Fruit fly (Drosophila melanogaster) whole organism, prepupa: ENCODE results near the gene CG1440.

Experiments used
- Blimp-1 ChIP-seq: fragments of 200-800 bp; sonication (Bioruptor generic); optimal IDR thresholded peaks from 3 replicates; lab custom pipeline; 2017; ENCODE audit warnings: missing biosample characterization, missing genetic modification characterization, mild to moderate bottlenecking, moderate library complexity, missing genetic modification reagents
- CG10631 ChIP-seq: fragments of 200-800 bp; sonication (Bioruptor generic); optimal IDR thresholded peaks from 2 replicates; lab custom pipeline; 2016; ENCODE audit warnings: missing biosample characterization, missing genetic modification characterization
- CG10669 ChIP-seq: fragments of 200-800 bp; sonication (Bioruptor generic); optimal IDR thresholded peaks from 3 replicates; lab custom pipeline; 2018; ENCODE audit warnings: missing biosample characterization, mild to moderate bottlenecking, missing genetic modification characterization, moderate library complexity
- CG11294 ChIP-seq: fragments of 200-800 bp; sonication (Bioruptor generic); IDR thresholded peaks from 2 replicates; pipeline ENCODE4 v1.3.6; 2022; ENCODE audit warnings: missing biosample characterization, missing genetic modification characterization
- CG11762 ChIP-seq: fragments of 200-800 bp; sonication (Bioruptor generic); optimal IDR thresholded peaks from 3 replicates; lab custom pipeline; 2016; ENCODE audit warnings: missing biosample characterization, missing genetic modification characterization; ENCODE audit not compliant: insufficient read depth
- CG11902 ChIP-seq: fragments of 200-800 bp; sonication (Bioruptor generic); optimal IDR thresholded peaks from 3 replicates; lab custom pipeline; 2016; ENCODE audit warnings: missing biosample characterization, missing genetic modification characterization
- CG15336 ChIP-seq: fragments of 200-800 bp; sonication (Bioruptor generic); IDR thresholded peaks from 2 replicates; pipeline ENCODE4 v1.3.6; 2022; ENCODE audit warnings: missing biosample characterization, missing genetic modification characterization
- CG1621 ChIP-seq: fragments of 200-800 bp; sonication (Bioruptor generic); optimal IDR thresholded peaks from 3 replicates; lab custom pipeline; 2018; ENCODE audit warnings: missing biosample characterization, mild to moderate bottlenecking, missing genetic modification characterization
- CG16779 ChIP-seq: fragments of 200-800 bp; sonication (Bioruptor generic); optimal IDR thresholded peaks from 3 replicates; lab custom pipeline; 2017; ENCODE audit warnings: missing biosample characterization, mild to moderate bottlenecking, missing genetic modification characterization
- CG3032 ChIP-seq: fragments of 200-800 bp; optimal IDR thresholded peaks from 2 replicates; lab custom pipeline; 2019; ENCODE audit warnings: missing biosample characterization, mild to moderate bottlenecking, missing genetic modification characterization, moderate library complexity
- CG31627 ChIP-seq: fragments of 200-800 bp; sonication (Bioruptor generic); optimal IDR thresholded peaks from 3 replicates; lab custom pipeline; 2016; ENCODE audit warnings: missing biosample characterization, missing genetic modification characterization
- CG32006 ChIP-seq: fragments of 200-800 bp; sonication (Bioruptor generic); optimal IDR thresholded peaks from 3 replicates; lab custom pipeline; 2017; ENCODE audit warnings: missing biosample characterization, mild to moderate bottlenecking, missing genetic modification characterization
- CG34406 ChIP-seq: fragments of 200-800 bp; sonication (Bioruptor generic); optimal IDR thresholded peaks from 3 replicates; lab custom pipeline; 2016; ENCODE audit warnings: missing biosample characterization, missing genetic modification characterization
- CG3919 ChIP-seq: fragments of 200-800 bp; sonication (Bioruptor generic); optimal IDR thresholded peaks from 3 replicates; lab custom pipeline; 2016; ENCODE audit warnings: missing biosample characterization, missing genetic modification characterization
- CG4318 ChIP-seq: fragments of 200-800 bp; sonication (Bioruptor generic); optimal IDR thresholded peaks from 3 replicates; lab custom pipeline; 2017; ENCODE audit warnings: missing biosample characterization, mild to moderate bottlenecking, missing genetic modification characterization
- CG6163 ChIP-seq: fragments of 200-800 bp; sonication (Bioruptor generic); IDR thresholded peaks from 3 replicates; pipeline ENCODE4 v1.3.6; 2022; ENCODE audit warnings: missing biosample characterization, missing genetic modification characterization
- CG6276 ChIP-seq: fragments of 200-800 bp; sonication (Bioruptor generic); optimal IDR thresholded peaks from 2 replicates; lab custom pipeline; 2017; ENCODE audit warnings: missing biosample characterization, mild to moderate bottlenecking, missing genetic modification characterization
- CG6854 ChIP-seq: fragments of 200-800 bp; sonication (Bioruptor generic); optimal IDR thresholded peaks from 2 replicates; lab custom pipeline; 2017; ENCODE audit warnings: missing biosample characterization, mild to moderate bottlenecking, missing genetic modification characterization
- CG7368 ChIP-seq: fragments of 200-800 bp; sonication (Bioruptor generic); optimal IDR thresholded peaks from 3 replicates; lab custom pipeline; 2016; ENCODE audit warnings: missing biosample characterization, missing genetic modification characterization
- CG8119 ChIP-seq: fragments of 200-800 bp; sonication (Bioruptor generic); IDR thresholded peaks from 3 replicates; pipeline ENCODE4 v1.3.6; 2022; ENCODE audit warnings: missing biosample characterization, missing genetic modification characterization
- CG8319 ChIP-seq: fragments of 200-800 bp; sonication (Bioruptor generic); optimal IDR thresholded peaks from 3 replicates; lab custom pipeline; 2016; ENCODE audit warnings: missing biosample characterization, missing genetic modification characterization
- CG8632 ChIP-seq: fragments of 200-800 bp; sonication (Bioruptor generic); optimal IDR thresholded peaks from 3 replicates; lab custom pipeline; 2016; ENCODE audit warnings: missing biosample characterization, missing genetic modification characterization
- CG9139 ChIP-seq: fragments of 200-800 bp; sonication (Bioruptor generic); optimal IDR thresholded peaks from 3 replicates; lab custom pipeline; 2017; ENCODE audit warnings: missing biosample characterization, mild to moderate bottlenecking, missing genetic modification characterization
- Eip75B ChIP-seq: fragments of 200-800 bp; sonication (Bioruptor generic); optimal IDR thresholded peaks from 3 replicates; lab custom pipeline; 2016; ENCODE audit warnings: missing biosample characterization, missing genetic modification characterization
- Eip78C ChIP-seq: fragments of 200-800 bp; sonication (Bioruptor generic); peaks from one replicate; lab custom pipeline; 2016; ENCODE audit warnings: missing biosample characterization, missing genetic modification characterization
- Eip93F ChIP-seq: fragments of 200-800 bp; sonication (Bioruptor generic); optimal IDR thresholded peaks from 2 replicates; lab custom pipeline; 2016; ENCODE audit warnings: missing biosample characterization, mild to moderate bottlenecking, missing genetic modification characterization
- Ets21C ChIP-seq: fragments of 200-800 bp; sonication (Bioruptor generic); optimal IDR thresholded peaks from 3 replicates; lab custom pipeline; 2016; ENCODE audit warnings: missing biosample characterization, missing genetic modification characterization
- Ets96B ChIP-seq: fragments of 200-800 bp; optimal IDR thresholded peaks from 2 replicates; lab custom pipeline; 2019; ENCODE audit warnings: missing biosample characterization, mild to moderate bottlenecking, missing genetic modification characterization, moderate library complexity
- Gug ChIP-seq: fragments of 200-800 bp; sonication (Bioruptor generic); IDR thresholded peaks from 2 replicates; pipeline ENCODE4 v1.3.6; 2022; ENCODE audit warnings: missing biosample characterization, missing genetic modification characterization
- Hr38 ChIP-seq: sonication (Bioruptor generic); optimal IDR thresholded peaks from 2 replicates; lab custom pipeline; 2016; ENCODE audit warnings: missing biosample characterization, missing genetic modification characterization
- Hr39 ChIP-seq: fragments of 200-800 bp; sonication (Bioruptor generic); optimal IDR thresholded peaks from 2 replicates; lab custom pipeline; 2016; ENCODE audit warnings: missing biosample characterization, missing genetic modification characterization
- Lpt ChIP-seq: fragments of 200-800 bp; sonication (Bioruptor generic); optimal IDR thresholded peaks from 3 replicates; lab custom pipeline; 2016; ENCODE audit warnings: missing biosample characterization, missing genetic modification characterization
- Met ChIP-seq: fragments of 200-800 bp; sonication (Bioruptor generic); optimal IDR thresholded peaks from 3 replicates; lab custom pipeline; 2016; ENCODE audit warnings: missing biosample characterization, missing genetic modification characterization
- OdsH ChIP-seq: fragments of 200-800 bp; sonication (Bioruptor generic); optimal IDR thresholded peaks from 3 replicates; lab custom pipeline; 2016; ENCODE audit warnings: missing biosample characterization, missing genetic modification characterization
- Smox ChIP-seq: fragments of 200-800 bp; sonication (Bioruptor generic); optimal IDR thresholded peaks from 3 replicates; lab custom pipeline; 2016; ENCODE audit warnings: missing biosample characterization, missing genetic modification characterization
- Sox102F ChIP-seq: fragments of 200-800 bp; sonication (Bioruptor generic); optimal IDR thresholded peaks from 2 replicates; lab custom pipeline; 2016; ENCODE audit warnings: missing biosample characterization, mild to moderate bottlenecking, missing genetic modification characterization
- Sox14 ChIP-seq: fragments of 200-800 bp; sonication (Bioruptor generic); optimal IDR thresholded peaks from 3 replicates; lab custom pipeline; 2016; ENCODE audit warnings: missing biosample characterization, missing genetic modification characterization
- achi ChIP-seq: fragments of 200-800 bp; sonication (Bioruptor generic); optimal IDR thresholded peaks from 3 replicates; lab custom pipeline; 2016; ENCODE audit warnings: missing biosample characterization, missing genetic modification characterization
- acj6 ChIP-seq: fragments of 200-800 bp; sonication (Bioruptor generic); optimal IDR thresholded peaks from 3 replicates; lab custom pipeline; 2016; ENCODE audit warnings: missing biosample characterization, missing genetic modification characterization
- cyc ChIP-seq: fragments of 200-800 bp; sonication (Bioruptor generic); optimal IDR thresholded peaks from 3 replicates; lab custom pipeline; 2016; ENCODE audit warnings: missing biosample characterization, missing genetic modification characterization
- dac ChIP-seq: fragments of 200-800 bp; sonication (Bioruptor generic); optimal IDR thresholded peaks from 2 replicates; lab custom pipeline; 2017; ENCODE audit warnings: missing biosample characterization, mild to moderate bottlenecking, missing genetic modification characterization
- dsx ChIP-seq: fragments of 200-800 bp; optimal IDR thresholded peaks from 3 replicates; lab custom pipeline; 2019; ENCODE audit warnings: missing biosample characterization, mild to moderate bottlenecking, missing genetic modification characterization, moderate library complexity; ENCODE audit not compliant: poor library complexity, severe bottlenecking
- eg ChIP-seq: fragments of 200-800 bp; sonication (Bioruptor generic); IDR thresholded peaks from 3 replicates; pipeline ENCODE4 v1.3.6; 2022; ENCODE audit warnings: missing biosample characterization, missing genetic modification characterization
- esn ChIP-seq: fragments of 200-800 bp; sonication (Bioruptor generic); optimal IDR thresholded peaks from 2 replicates; lab custom pipeline; 2016; ENCODE audit warnings: missing biosample characterization, mild to moderate bottlenecking, missing genetic modification characterization, moderate library complexity
- lz ChIP-seq: fragments of 200-800 bp; sonication (Bioruptor generic); optimal IDR thresholded peaks from 3 replicates; lab custom pipeline; 2016; ENCODE audit warnings: missing biosample characterization, missing genetic modification characterization
- pdm3 ChIP-seq: fragments of 200-800 bp; sonication (Bioruptor generic); optimal IDR thresholded peaks from 3 replicates; lab custom pipeline; 2016; ENCODE audit warnings: missing biosample characterization, missing genetic modification characterization
- salr ChIP-seq, 2 experiments: fragments of 200-800 bp; sonication (Bioruptor generic); optimal IDR thresholded peaks; 3 replicates each; lab custom pipeline; 2016 to 2018; ENCODE audit warnings: missing biosample characterization in 2 of 2, missing genetic modification characterization in 2 of 2, mild to moderate bottlenecking in 1 of 2
- spab ChIP-seq: fragments of 200-800 bp; sonication (Bioruptor generic); optimal IDR thresholded peaks from 2 replicates; lab custom pipeline; 2017; ENCODE audit warnings: missing biosample characterization, mild to moderate bottlenecking, missing genetic modification characterization, missing genetic modification reagents
- ss ChIP-seq, 2 experiments: fragments of 200-800 bp; sonication (Bioruptor generic); optimal IDR thresholded peaks; 2 replicates in 1 of 2; 3 replicates in 1 of 2; lab custom pipeline; 2017 to 2018; ENCODE audit warnings: mild to moderate bottlenecking in 2 of 2, missing biosample characterization in 2 of 2, missing genetic modification characterization in 2 of 2, moderate library complexity in 1 of 2
- svp ChIP-seq: fragments of 200-800 bp; sonication (Bioruptor generic); peaks from one replicate; lab custom pipeline; 2016; ENCODE audit warnings: missing biosample characterization, missing genetic modification characterization
- topi ChIP-seq: fragments of 200-800 bp; sonication (Bioruptor generic); optimal IDR thresholded peaks from 3 replicates; lab custom pipeline; 2016; ENCODE audit warnings: missing biosample characterization, missing genetic modification characterization
- vri ChIP-seq: fragments of 200-800 bp; sonication (Bioruptor generic); optimal IDR thresholded peaks from 3 replicates; lab custom pipeline; 2016; ENCODE audit warnings: missing biosample characterization, mild to moderate bottlenecking, missing genetic modification characterization

CG1440 gene

dm6 chrX:8436656-8437284, at the start of gene CG1440:
Gene CG1440, plus strand, starts transcription at chrX:8437057.
- no peak for TF ChIP-seq cyc
- TF ChIP-seq CG11902 = no peak
- TF ChIP-seq CG11762 (GFP tag; lab: Kevin White, UChicago) = no peak
- no peak for TF ChIP-seq CG15336
- TF ChIP-seq svp (GFP tag; lab: Kevin White, UChicago) = no peak
- no peak for TF ChIP-seq CG6854 (GFP tag; lab: Kevin White, UChicago)
- TF ChIP-seq CG6276 (GFP tag; lab: Kevin White, UChicago) = peak; percentile 54
- TF ChIP-seq CG16779 (tag; lab: Kevin White, UChicago) = no peak
- TF ChIP-seq lz = peak; percentile 36
- peak; percentile 22 for TF ChIP-seq Sox14 (GFP tag; lab: Kevin White, UChicago)
- no peak for TF ChIP-seq OdsH (GFP tag; lab: Kevin White, UChicago)
- no peak for TF ChIP-seq dac (GFP tag; lab: Kevin White, UChicago)
- 0 out of 3 replicates have a peak, but pooled peaks have one; percentile 27 for TF ChIP-seq CG8119 (GFP tag; lab: Robert Waterston, UW)
- TF ChIP-seq CG3919 (GFP tag; lab: Kevin White, UChicago) = no peak
- peak; percentile 33 for TF ChIP-seq achi (GFP tag; lab: Kevin White, UChicago)
- TF ChIP-seq Ets96B (tag; lab: Kevin White, UChicago) = peak; percentile 32
- no peak for TF ChIP-seq CG32006
- no peak for TF ChIP-seq dsx (GFP tag; lab: Kevin White, UChicago)
- no peak for TF ChIP-seq Ets21C (GFP tag; lab: Kevin White, UChicago)
- no peak for TF ChIP-seq ss (GFP tag; optimal IDR thresholded peaks at IDR 0.05; lab: Kevin White, UChicago)
- no peak for TF ChIP-seq CG11294 (GFP tag; lab: Robert Waterston, UW)
- TF ChIP-seq CG6163 (GFP tag; lab: Robert Waterston, UW) = 0 out of 3 replicates have a peak, but pooled peaks have one; percentile 14
- TF ChIP-seq CG31627 (GFP tag; lab: Kevin White, UChicago) = no peak
- TF ChIP-seq CG4318 = no peak
- TF ChIP-seq Lpt (GFP tag; lab: Kevin White, UChicago) = no peak
- TF ChIP-seq Met = no peak
- no peak for TF ChIP-seq topi (GFP tag; lab: Kevin White, UChicago)
- peak; percentile 18; the same call in 1 of the 2 replicates for TF ChIP-seq Gug (GFP tag; lab: Robert Waterston, UW)
- no peak for TF ChIP-seq Eip93F (GFP tag; lab: Kevin White, UChicago)
- TF ChIP-seq Blimp-1 (GFP tag; lab: Kevin White, UChicago) = peak; percentile 66
- TF ChIP-seq Smox (GFP tag; lab: Kevin White, UChicago) = no peak
- no peak for TF ChIP-seq CG1621 (tag; lab: Kevin White, UChicago)
- no peak for TF ChIP-seq acj6
- TF ChIP-seq esn (GFP tag; lab: Kevin White, UChicago) = peak; percentile 46
- no peak for TF ChIP-seq Hr39 (GFP tag; lab: Kevin White, UChicago)
- TF ChIP-seq Hr38 = no peak
- no peak for TF ChIP-seq vri
- peak; percentile 29 for TF ChIP-seq CG3032 (tag; lab: Kevin White, UChicago)
- no peak for TF ChIP-seq spab (GFP tag; lab: Kevin White, UChicago)
- TF ChIP-seq CG7368 (GFP tag; lab: Kevin White, UChicago) = no peak
- no peak for TF ChIP-seq Eip75B (GFP tag; lab: Kevin White, UChicago)
- TF ChIP-seq eg (GFP tag; lab: Robert Waterston, UW) = no peak; the same call in 2 of the 3 replicates
- no peak for TF ChIP-seq pdm3 (GFP tag; lab: Kevin White, UChicago)
- TF ChIP-seq CG9139 (GFP tag; lab: Kevin White, UChicago) = no peak
- no peak for TF ChIP-seq CG8319 (GFP tag; lab: Kevin White, UChicago)
- TF ChIP-seq CG34406 (GFP tag; lab: Kevin White, UChicago) = no peak
- no peak for TF ChIP-seq salr (GFP tag; optimal IDR thresholded peaks at IDR 0.05; lab: Kevin White, UChicago)
- no peak for TF ChIP-seq CG8632 (GFP tag; lab: Kevin White, UChicago)
- TF ChIP-seq Sox102F (GFP tag; lab: Kevin White, UChicago) = no peak
- TF ChIP-seq CG10631 (GFP tag; lab: Kevin White, UChicago) = peak; percentile 23
- no peak for TF ChIP-seq CG10669 (GFP tag; lab: Kevin White, UChicago)
- TF ChIP-seq Eip78C = peak; percentile 80
